Worm (Caenorhabditis elegans): ENCODE data around the gene rpn-12.

The rpn-12 gene

ce11 chrII:11614103-11614857 lies 38.6 kb upstream of the rpn-12 start:
- TF ChIP-seq hlh-11 (tag; optimal IDR thresholded peaks at IDR 0.05) (no peak), nhr-6 (tag; optimal IDR thresholded peaks at IDR 0.05) (no peak), spr-3 (GFP tag; optimal IDR thresholded peaks at IDR 0.05) (no peak), ceh-20 (GFP tag; IDR thresholded peaks at IDR 0.05) (no peak), ZK337.2 (GFP tag; IDR thresholded peaks at IDR 0.05) (no peak), madf-5 (GFP tag; IDR thresholded peaks at IDR 0.05) (no peak), daf-8 (GFP tag; IDR thresholded peaks at IDR 0.05) (no peak), mes-2 (tag; optimal IDR thresholded peaks at IDR 0.05; ENCODE audit: poor library complexity, severe bottlenecking) (peak; percentile 21), nhr-42 (GFP tag; IDR thresholded peaks at IDR 0.05) (no peak), dmd-8 (GFP tag; IDR thresholded peaks at IDR 0.05) (no peak), set-16 (GFP tag; IDR thresholded peaks at IDR 0.05) (no peak), nhr-10 (tag; optimal IDR thresholded peaks at IDR 0.05) (peak; percentile 28), egl-27 (tag; optimal IDR thresholded peaks at IDR 0.05) (no peak), nhr-48 (tag; optimal IDR thresholded peaks at IDR 0.05) (no peak), Y48G9A.11 (GFP tag; IDR thresholded peaks at IDR 0.05) (no peak), lin-29 (GFP tag; IDR thresholded peaks at IDR 0.05) (no peak), ztf-7 (tag; optimal IDR thresholded peaks at IDR 0.05) (no peak), D1046.2 (GFP tag; IDR thresholded peaks at IDR 0.05) (no peak), aha-1 (tag) (peak; percentile 95), T26A8.4 (GFP tag; IDR thresholded peaks at IDR 0.05) (peak; percentile 50; the same call in 1 of the 2 replicates), daf-19 (GFP tag; conservative IDR thresholded peaks at IDR 0.05) (no peak), ceh-28 (tag; optimal IDR thresholded peaks at IDR 0.05) (no peak), nhr-11 (tag; optimal IDR thresholded peaks at IDR 0.05) (no peak), snpc-1.2 (GFP tag; IDR thresholded peaks at IDR 0.05) (no peak), php-3 (GFP tag; IDR thresholded peaks at IDR 0.05) (no peak), ces-1 (GFP tag; optimal IDR thresholded peaks at IDR 0.05) (no peak), jun-1 (tag; optimal IDR thresholded peaks at IDR 0.05) (no peak), ctbp-1 (GFP tag; IDR thresholded peaks at IDR 0.05) (no peak), snpc-4 (tag; optimal IDR thresholded peaks at IDR 0.05) (no peak), pha-4 (GFP tag; IDR thresholded peaks at IDR 0.05) (no peak), pha-4 (tag; optimal IDR thresholded peaks at IDR 0.05) (no peak), hmg-1.1 (GFP tag; IDR thresholded peaks at IDR 0.05) (no peak), zag-1 (tag; optimal IDR thresholded peaks at IDR 0.05) (no peak), Y5F2A.4 (GFP tag; optimal IDR thresholded peaks at IDR 0.05) (no peak), madf-9 (GFP tag; conservative IDR thresholded peaks at IDR 0.05) (no peak), F44E2.7 (GFP tag; IDR thresholded peaks at IDR 0.05) (no peak), dmd-6 (GFP tag; IDR thresholded peaks at IDR 0.05) (no peak), gei-8 (GFP tag; optimal IDR thresholded peaks at IDR 0.05) (no peak), daf-16 (GFP tag; optimal IDR thresholded peaks at IDR 0.05) (peak in 1 of 2 experiments; percentile 60), daf-16 (tag; optimal IDR thresholded peaks at IDR 0.05) (peak; percentile 18), T20F7.1 (GFP tag; optimal IDR thresholded peaks at IDR 0.05) (no peak), lir-3 (tag; optimal IDR thresholded peaks at IDR 0.05) (no peak), ama-1 (optimal IDR thresholded peaks at IDR 0.05) (peak; percentile 54), zip-11 (GFP tag; IDR thresholded peaks at IDR 0.05) (no peak), duxl-1 (tag; optimal IDR thresholded peaks at IDR 0.05; ENCODE audit: poor library complexity) (peak; percentile 18), ceh-62 (tag; optimal IDR thresholded peaks at IDR 0.05) (no peak), rbr-2 (tag; optimal IDR thresholded peaks at IDR 0.05) (peak; percentile 12), fos-1 (tag; optimal IDR thresholded peaks at IDR 0.05) (no peak), nhr-102 (tag; optimal IDR thresholded peaks at IDR 0.05) (peak; percentile 57), tra-1 (GFP tag; IDR thresholded peaks at IDR 0.05) (no peak), ceh-82 (tag; optimal IDR thresholded peaks at IDR 0.05) (no peak), F10B5.3 (tag; optimal IDR thresholded peaks at IDR 0.05) (peak; percentile 5)
